Worm (Caenorhabditis elegans) whole organism, L2 larva: ENCODE data around the gene fbxb-39.

ENCODE experiments used
- ZK546.5 ChIP-seq: sonication (generic microtip); optimal IDR thresholded peaks from 2 replicates; lab custom pipeline; 2017; ENCODE audit warnings: missing biosample characterization, missing genetic modification characterization
- aly-2 ChIP-seq: fragments of 150-350 bp; optimal IDR thresholded peaks from 2 replicates; lab custom pipeline; 2014; ENCODE audit warnings: missing biosample characterization, missing genetic modification characterization
- dmd-4 ChIP-seq: sonication (generic microtip); optimal IDR thresholded peaks from 2 replicates; lab custom pipeline; 2017; ENCODE audit warnings: missing biosample characterization, missing genetic modification characterization
- elt-3 ChIP-seq: sonication (generic microtip); optimal IDR thresholded peaks from 2 replicates; lab custom pipeline; 2017; ENCODE audit warnings: missing biosample characterization, missing genetic modification characterization
- lin-13 ChIP-seq: fragments of 150-350 bp; optimal IDR thresholded peaks from 2 replicates; lab custom pipeline; 2014; ENCODE audit warnings: missing biosample characterization, missing genetic modification reagents, missing genetic modification characterization
- lsy-2 ChIP-seq, 2 experiments: fragments of 150-350 bp in 1 of 2; sonication (generic microtip) in 1 of 2; optimal IDR thresholded peaks; 2 replicates each; lab custom pipeline; 2014 to 2017; ENCODE audit warnings: missing biosample characterization in 2 of 2, missing genetic modification characterization in 2 of 2
- mdl-1 ChIP-seq, 2 experiments: fragments of 150-350 bp in 1 of 2; sonication (generic microtip) in 1 of 2; optimal IDR thresholded peaks; 2 replicates each; lab custom pipeline; 2017; ENCODE audit warnings: missing biosample characterization in 2 of 2, missing genetic modification characterization in 2 of 2
- nhr-10 ChIP-seq: sonication (generic microtip); optimal IDR thresholded peaks from 2 replicates; lab custom pipeline; 2017; ENCODE audit warnings: missing biosample characterization, missing genetic modification characterization
- nhr-11 ChIP-seq: fragments of 150-350 bp; optimal IDR thresholded peaks from 2 replicates; lab custom pipeline; 2014; ENCODE audit warnings: missing biosample characterization, missing genetic modification characterization
- ztf-11 ChIP-seq: sonication (generic microtip); optimal IDR thresholded peaks from 2 replicates; lab custom pipeline; 2017; ENCODE audit warnings: missing biosample characterization, missing genetic modification characterization

- TF ChIP-seq nhr-10 (no peak), aly-2 (tag; lab: Kevin White, UChicago) (no peak), ZK546.5 (no peak), lsy-2 (tag; optimal IDR thresholded peaks at IDR 0.05; lab: Kevin White, UChicago) (no peak), lin-13 (GFP tag; lab: Kevin White, UChicago) (no peak), ztf-11 (tag; lab: Kevin White, UChicago) (no peak), mdl-1 (tag; optimal IDR thresholded peaks at IDR 0.05; lab: Kevin White, UChicago) (no peak), dmd-4 (tag; lab: Kevin White, UChicago) (no peak), elt-3 (no peak), nhr-11 (tag; lab: Kevin White, UChicago) (no peak)
These were observed 35.1 kb upstream of the fbxb-39 start, which contains the start of gene K02E7.11 for ce11 chrII:1075424-1075823.
